Fruit fly (Drosophila melanogaster) whole organism, embryonic: ENCODE results near the gene Tango5.
A peak's percentile ranks its signal among the peaks of the same experiment; 100 is the strongest.

Experiments
- Atf6 ChIP-seq: fragments of 200-800 bp; sonication (Bioruptor generic); IDR thresholded peaks from 2 replicates; pipeline ENCODE4 v1.3.6; 2022; ENCODE audit warnings: missing biosample characterization, missing genetic modification characterization
- Bteb2 ChIP-seq: fragments of 200-800 bp; sonication (Bioruptor generic); optimal IDR thresholded peaks from 2 replicates; lab custom pipeline; 2016; ENCODE audit warnings: missing biosample characterization, missing genetic modification characterization
- CG10274 ChIP-seq: fragments of 200-800 bp; sonication (Bioruptor generic); optimal IDR thresholded peaks from 3 replicates; lab custom pipeline; 2017; ENCODE audit warnings: missing biosample characterization, mild to moderate bottlenecking, missing genetic modification characterization
- CG10543 ChIP-seq: fragments of 200-800 bp; sonication (Bioruptor generic); optimal IDR thresholded peaks from 3 replicates; lab custom pipeline; 2017; ENCODE audit warnings: missing biosample characterization, mild to moderate bottlenecking, missing genetic modification characterization, moderate library complexity
- CG11247 ChIP-seq: fragments of 200-800 bp; sonication (Bioruptor generic); IDR thresholded peaks from 2 replicates; pipeline ENCODE4 v1.3.6; 2022; ENCODE audit warnings: missing biosample characterization, missing genetic modification characterization
- CG11504 ChIP-seq: fragments of 200-800 bp; sonication (Bioruptor generic); optimal IDR thresholded peaks from 3 replicates; lab custom pipeline; 2019; ENCODE audit warnings: missing biosample characterization, mild to moderate bottlenecking, missing genetic modification characterization, moderate library complexity
- CG11560 ChIP-seq: fragments of 200-800 bp; sonication (Bioruptor generic); IDR thresholded peaks from 3 replicates; pipeline ENCODE4 v1.3.6; 2022; ENCODE audit warnings: missing biosample characterization, missing genetic modification characterization
- CG12071 ChIP-seq: fragments of 200-800 bp; sonication (Bioruptor generic); optimal IDR thresholded peaks from 3 replicates; lab custom pipeline; 2018; ENCODE audit warnings: missing biosample characterization, mild to moderate bottlenecking, missing genetic modification characterization
- CG12219 ChIP-seq: fragments of 200-800 bp; sonication (Bioruptor generic); optimal IDR thresholded peaks from 3 replicates; lab custom pipeline; 2018; ENCODE audit warnings: missing biosample characterization, mild to moderate bottlenecking, missing genetic modification characterization
- CG12391 ChIP-seq: fragments of 200-800 bp; sonication (Bioruptor generic); optimal IDR thresholded peaks from 3 replicates; lab custom pipeline; 2018; ENCODE audit warnings: missing biosample characterization, mild to moderate bottlenecking, missing genetic modification characterization, moderate library complexity
- CG13894 ChIP-seq: fragments of 200-800 bp; sonication (Bioruptor generic); optimal IDR thresholded peaks from 3 replicates; lab custom pipeline; 2018; ENCODE audit warnings: missing biosample characterization, mild to moderate bottlenecking, missing genetic modification characterization, moderate library complexity
- CG14710 ChIP-seq: fragments of 200-800 bp; sonication (Bioruptor generic); optimal IDR thresholded peaks from 3 replicates; lab custom pipeline; 2019; ENCODE audit warnings: missing biosample characterization, mild to moderate bottlenecking, missing genetic modification characterization, moderate library complexity
- CG15696 ChIP-seq: fragments of 200-800 bp; sonication (Bioruptor generic); optimal IDR thresholded peaks from 2 replicates; lab custom pipeline; 2019; ENCODE audit warnings: missing biosample characterization, mild to moderate bottlenecking, missing genetic modification characterization, moderate library complexity
- CG1602 ChIP-seq: fragments of 200-800 bp; sonication (Bioruptor generic); optimal IDR thresholded peaks from 3 replicates; lab custom pipeline; 2016; ENCODE audit warnings: missing biosample characterization, missing genetic modification characterization
- CG1647 ChIP-seq: fragments of 200-800 bp; sonication (Bioruptor generic); optimal IDR thresholded peaks from 3 replicates; lab custom pipeline; 2016; ENCODE audit warnings: missing biosample characterization, missing genetic modification characterization
- CG17612 ChIP-seq: fragments of 200-800 bp; sonication (Bioruptor generic); IDR thresholded peaks from 2 replicates; pipeline ENCODE4 v1.3.6; 2022; ENCODE audit warnings: missing biosample characterization, missing genetic modification characterization
- CG17802 ChIP-seq: fragments of 200-800 bp; sonication (Bioruptor generic); optimal IDR thresholded peaks from 2 replicates; lab custom pipeline; 2018; ENCODE audit warnings: missing biosample characterization, mild to moderate bottlenecking, missing genetic modification characterization, moderate library complexity
- CG17829 ChIP-seq: fragments of 200-800 bp; optimal IDR thresholded peaks from 2 replicates; lab custom pipeline; 2019; ENCODE audit warnings: missing biosample characterization, mild to moderate bottlenecking, missing genetic modification characterization, moderate library complexity
- CG18599 ChIP-seq: fragments of 200-800 bp; sonication (Bioruptor generic); optimal IDR thresholded peaks from 3 replicates; lab custom pipeline; 2017; ENCODE audit warnings: missing biosample characterization, missing genetic modification characterization, mild to moderate bottlenecking, moderate library complexity, missing genetic modification reagents
- CG4404 ChIP-seq: fragments of 200-800 bp; sonication (Bioruptor generic); IDR thresholded peaks from 2 replicates; pipeline ENCODE4 v1.3.6; 2022; ENCODE audit warnings: missing biosample characterization, missing genetic modification characterization
- CG6683 ChIP-seq: fragments of 200-800 bp; sonication (Bioruptor generic); optimal IDR thresholded peaks from 2 replicates; lab custom pipeline; 2017; ENCODE audit warnings: missing biosample characterization, mild to moderate bottlenecking, missing genetic modification characterization, missing genetic modification reagents
- CG6689 ChIP-seq: fragments of 200-800 bp; sonication (Bioruptor generic); IDR thresholded peaks from 2 replicates; pipeline ENCODE4 v1.3.6; 2022; ENCODE audit warnings: missing biosample characterization, missing genetic modification characterization
- CkIIα-i1 ChIP-seq: fragments of 200-800 bp; sonication (Bioruptor generic); IDR thresholded peaks from 2 replicates; pipeline ENCODE4 v1.3.6; 2022; ENCODE audit warnings: missing biosample characterization, missing genetic modification characterization
- Deaf1 ChIP-seq: fragments of 200-800 bp; optimal IDR thresholded peaks from 3 replicates; lab custom pipeline; 2019; ENCODE audit warnings: missing biosample characterization, mild to moderate bottlenecking, missing genetic modification characterization, moderate library complexity
- E2f1 ChIP-seq: fragments of 200-800 bp; sonication (Bioruptor generic); IDR thresholded peaks from 2 replicates; pipeline ENCODE4 v1.3.6; 2022; ENCODE audit warnings: missing biosample characterization, missing genetic modification characterization
- HHEX ChIP-seq: fragments of 200-800 bp; sonication (Bioruptor generic); optimal IDR thresholded peaks from 3 replicates; lab custom pipeline; 2017; ENCODE audit warnings: missing biosample characterization, mild to moderate bottlenecking, missing genetic modification characterization, missing genetic modification reagents
- MTF-1 ChIP-seq: fragments of 200-800 bp; sonication (Bioruptor generic); optimal IDR thresholded peaks from 2 replicates; lab custom pipeline; 2018; ENCODE audit warnings: missing biosample characterization, mild to moderate bottlenecking, missing genetic modification characterization, borderline replicate concordance
- Meics ChIP-seq: fragments of 200-800 bp; sonication (Bioruptor generic); optimal IDR thresholded peaks from 2 replicates; lab custom pipeline; 2017; ENCODE audit warnings: missing biosample characterization, mild to moderate bottlenecking, missing genetic modification characterization
- Optix ChIP-seq: fragments of 200-800 bp; sonication (Bioruptor generic); IDR thresholded peaks from 3 replicates; pipeline ENCODE4 v1.3.6; 2022; ENCODE audit warnings: missing biosample characterization, missing genetic modification characterization
- Ptx1 ChIP-seq: fragments of 200-800 bp; sonication (Bioruptor generic); IDR thresholded peaks from 2 replicates; pipeline ENCODE4 v1.3.6; 2022; ENCODE audit warnings: missing biosample characterization, missing genetic modification characterization
- Rfx ChIP-seq: fragments of 200-800 bp; sonication (Bioruptor generic); IDR thresholded peaks from 2 replicates; pipeline ENCODE4 v1.3.6; 2022; ENCODE audit warnings: missing biosample characterization, missing genetic modification characterization
- Usf ChIP-seq: fragments of 200-800 bp; sonication (Bioruptor generic); optimal IDR thresholded peaks from 2 replicates; lab custom pipeline; 2017; ENCODE audit warnings: missing genotype, missing biosample characterization, missing genetic modification characterization
- amos ChIP-seq: fragments of 200-800 bp; sonication (Bioruptor generic); IDR thresholded peaks from 2 replicates; pipeline ENCODE4 v1.3.6; 2022; ENCODE audit warnings: missing biosample characterization, missing genetic modification characterization; ENCODE audit not compliant: partially characterized antibody
- ap ChIP-seq: fragments of 200-800 bp; sonication (Bioruptor generic); IDR thresholded peaks from 2 replicates; pipeline ENCODE4 v1.3.6; 2022; ENCODE audit warnings: missing biosample characterization, missing genetic modification characterization
- ara ChIP-seq: fragments of 200-800 bp; sonication (Bioruptor generic); IDR thresholded peaks from 2 replicates; pipeline ENCODE4 v1.3.6; 2022; ENCODE audit warnings: missing biosample characterization, missing genetic modification characterization
- crc ChIP-seq: fragments of 200-800 bp; sonication (Bioruptor generic); optimal IDR thresholded peaks from 2 replicates; lab custom pipeline; 2016; ENCODE audit warnings: missing biosample characterization, missing genetic modification characterization
- emc ChIP-seq: fragments of 200-800 bp; sonication (Bioruptor generic); optimal IDR thresholded peaks from 2 replicates; lab custom pipeline; 2016; ENCODE audit warnings: missing biosample characterization, missing genetic modification characterization
- fd3F ChIP-seq: fragments of 200-800 bp; sonication (Bioruptor generic); optimal IDR thresholded peaks from 2 replicates; lab custom pipeline; 2018; ENCODE audit warnings: missing biosample characterization, mild to moderate bottlenecking, missing genetic modification characterization, moderate library complexity
- hbn ChIP-seq: fragments of 200-800 bp; sonication (Bioruptor generic); IDR thresholded peaks from 2 replicates; pipeline ENCODE4 v1.3.6; 2022; ENCODE audit warnings: missing biosample characterization, missing genetic modification characterization; ENCODE audit not compliant: partially characterized antibody
- nmo ChIP-seq: fragments of 200-800 bp; sonication (Bioruptor generic); optimal IDR thresholded peaks from 2 replicates; lab custom pipeline; 2018; ENCODE audit warnings: missing biosample characterization, mild to moderate bottlenecking, missing genetic modification characterization, moderate library complexity
- org-1 ChIP-seq: fragments of 200-800 bp; sonication (Bioruptor generic); optimal IDR thresholded peaks from 2 replicates; lab custom pipeline; 2017; ENCODE audit warnings: missing biosample characterization, missing genetic modification characterization
- pros ChIP-seq: fragments of 200-800 bp; sonication (Bioruptor generic); optimal IDR thresholded peaks from 3 replicates; lab custom pipeline; 2019; ENCODE audit warnings: missing biosample characterization, mild to moderate bottlenecking, missing genetic modification characterization, moderate library complexity
- schlank ChIP-seq: fragments of 200-800 bp; sonication (Bioruptor generic); optimal IDR thresholded peaks from 2 replicates; lab custom pipeline; 2018; ENCODE audit warnings: missing biosample characterization, mild to moderate bottlenecking, missing genetic modification characterization
- sens-2 ChIP-seq: fragments of 200-800 bp; sonication (Bioruptor generic); IDR thresholded peaks from 2 replicates; pipeline ENCODE4 v1.3.6; 2022; ENCODE audit warnings: missing biosample characterization, missing genetic modification characterization
- sob ChIP-seq: fragments of 200-800 bp; sonication (Bioruptor generic); IDR thresholded peaks from 2 replicates; pipeline ENCODE4 v1.3.6; 2022; ENCODE audit warnings: missing biosample characterization, missing genetic modification characterization
- ssp ChIP-seq: fragments of 200-800 bp; sonication (Bioruptor generic); IDR thresholded peaks from 2 replicates; pipeline ENCODE4 v1.3.6; 2022; ENCODE audit warnings: missing biosample characterization, missing genetic modification characterization
- trem ChIP-seq: fragments of 200-800 bp; optimal IDR thresholded peaks from 3 replicates; lab custom pipeline; 2019; ENCODE audit warnings: missing biosample characterization, mild to moderate bottlenecking, missing genetic modification characterization, moderate library complexity
- unc-4 ChIP-seq: fragments of 200-800 bp; sonication (Bioruptor generic); IDR thresholded peaks from 2 replicates; pipeline ENCODE4 v1.3.6; 2022; ENCODE audit warnings: missing biosample characterization, missing genetic modification characterization; ENCODE audit not compliant: partially characterized antibody
- zen2 ChIP-seq: fragments of 200-800 bp; sonication (Bioruptor generic); IDR thresholded peaks from 3 replicates; pipeline ENCODE4 v1.3.6; 2022; ENCODE audit warnings: missing biosample characterization, missing genetic modification characterization; ENCODE audit not compliant: partially characterized antibody
- zfh2 ChIP-seq: fragments of 200-800 bp; sonication (Bioruptor generic); optimal IDR thresholded peaks from 2 replicates; lab custom pipeline; 2016; ENCODE audit warnings: missing biosample characterization, missing genetic modification characterization

Tango5 gene

dm6 chrX:10757616-10758078 lies 6.6 kb downstream of the Tango5 start, which contains the start of gene Rph:
Rph (minus strand) TSS chrX:10757666.
- TF ChIP-seq ssp (peak; percentile 11; the same call in 1 of the 2 replicates), Meics (GFP tag; lab: Kevin White, UChicago) (no peak), CG6683 (no peak), CG17612 (GFP tag; lab: Robert Waterston, UW) (no peak), amos (GFP tag; lab: Robert Waterston, UW) (peak; percentile 36; the same call in 1 of the 2 replicates), CG14710 (no peak), CG11560 (tag; lab: Robert Waterston, UW) (0 out of 3 replicates have a peak, but pooled peaks have one; percentile 16), fd3F (GFP tag; lab: Kevin White, UChicago) (no peak), CkIIα-i1 (GFP tag; lab: Robert Waterston, UW) (no peak), CG10543 (GFP tag; lab: Kevin White, UChicago) (peak; percentile 52), CG11504 (tag; lab: Kevin White, UChicago) (peak; percentile 22), CG10274 (no peak), ap (GFP tag; lab: Robert Waterston, UW) (no peak), org-1 (GFP tag; lab: Kevin White, UChicago) (no peak), CG13894 (tag; lab: Kevin White, UChicago) (peak; percentile 40), nmo (no peak), Rfx (GFP tag; lab: Robert Waterston, UW) (0 out of 2 replicates have a peak, but pooled peaks have one; percentile 17), pros (GFP tag; lab: Kevin White, UChicago) (no peak), CG12071 (no peak), CG18599 (peak; percentile 76), CG4404 (GFP tag; lab: Robert Waterston, UW) (no peak), CG6689 (GFP tag; lab: Robert Waterston, UW) (0 out of 2 replicates have a peak, but pooled peaks have one; percentile 18), schlank (tag; lab: Kevin White, UChicago) (no peak), CG12391 (no peak), Usf (GFP tag; lab: Kevin White, UChicago) (no peak), Bteb2 (GFP tag; lab: Kevin White, UChicago) (no peak), CG1602 (GFP tag; lab: Kevin White, UChicago) (no peak), zfh2 (peak; percentile 27), Ptx1 (GFP tag; lab: Robert Waterston, UW) (0 out of 2 replicates have a peak, but pooled peaks have one; percentile 26), Deaf1 (peak; percentile 36), ara (GFP tag; lab: Robert Waterston, UW) (no peak), Optix (GFP tag; lab: Robert Waterston, UW) (no peak), sob (GFP tag; lab: Robert Waterston, UW) (0 out of 2 replicates have a peak, but pooled peaks have one; percentile 26), CG17829 (tag; lab: Kevin White, UChicago) (no peak), hbn (no peak), Atf6 (0 out of 2 replicates have a peak, but pooled peaks have one; percentile 42), CG15696 (tag; lab: Kevin White, UChicago) (no peak), HHEX (GFP tag; lab: Kevin White, UChicago) (no peak), CG12219 (GFP tag; lab: Kevin White, UChicago) (no peak), MTF-1 (GFP tag; lab: Kevin White, UChicago) (no peak), CG17802 (tag; lab: Kevin White, UChicago) (no peak), emc (GFP tag; lab: Kevin White, UChicago) (no peak), sens-2 (GFP tag; lab: Robert Waterston, UW) (no peak), CG11247 (no peak), CG1647 (no peak), crc (GFP tag; lab: Kevin White, UChicago) (no peak), unc-4 (GFP tag; lab: Robert Waterston, UW) (peak; percentile 65; the same call in 1 of the 2 replicates), E2f1 (GFP tag; lab: Robert Waterston, UW) (no peak), trem (tag; lab: Kevin White, UChicago) (no peak), zen2 (no peak)
